Worm (Caenorhabditis elegans) whole organism, midembryonic: ENCODE data around the gene C11D2.4.

Experiments used
- cog-1 ChIP-seq: sonication (generic microtip); optimal IDR thresholded peaks from 2 replicates; lab custom pipeline; 2016; ENCODE audit warnings: missing genetic modification characterization, missing compliant biosample characterization
- flt-1 ChIP-seq: fragments of 200-800 bp; sonication (Bioruptor generic); IDR thresholded peaks from 2 replicates; pipeline ENCODE4 v1.3.6; 2022; ENCODE audit warnings: missing genetic modification characterization, missing compliant biosample characterization
- klf-2 ChIP-seq: fragments of 200-800 bp; sonication (Bioruptor generic); conservative IDR thresholded peaks from 2 replicates; pipeline ENCODE4 v1.3.6; 2022; ENCODE audit warnings: missing genetic modification reagents, missing genetic modification characterization, missing compliant biosample characterization
- med-1 ChIP-seq: sonication (generic microtip); optimal IDR thresholded peaks from 2 replicates; lab custom pipeline; 2017; ENCODE audit warnings: missing genetic modification characterization, mild to moderate bottlenecking, missing compliant biosample characterization, antibody characterized with exemption, missing genetic modification reagents; ENCODE audit not compliant: insufficient read depth
- ref-1 ChIP-seq: fragments of 200-800 bp; sonication (Bioruptor generic); conservative IDR thresholded peaks from 2 replicates; pipeline ENCODE4 v1.3.6; 2022; ENCODE audit warnings: missing genetic modification reagents, missing genetic modification characterization, missing compliant biosample characterization
- tab-1 ChIP-seq: fragments of 200-800 bp; sonication (Bioruptor generic); IDR thresholded peaks from 2 replicates; pipeline ENCODE4 v1.3.6; 2022; ENCODE audit warnings: missing genetic modification characterization, missing compliant biosample characterization
- ztf-23 ChIP-seq: fragments of 200-800 bp; sonication (Bioruptor generic); IDR thresholded peaks from 2 replicates; pipeline ENCODE4 v1.3.6; 2022; ENCODE audit warnings: missing genetic modification reagents, missing genetic modification characterization, missing compliant biosample characterization
- ztf-29 ChIP-seq: fragments of 200-800 bp; sonication (Bioruptor generic); IDR thresholded peaks from 2 replicates; pipeline ENCODE4 v1.3.6; 2022; ENCODE audit warnings: missing genetic modification reagents, missing genetic modification characterization, missing compliant biosample characterization

DNA sequence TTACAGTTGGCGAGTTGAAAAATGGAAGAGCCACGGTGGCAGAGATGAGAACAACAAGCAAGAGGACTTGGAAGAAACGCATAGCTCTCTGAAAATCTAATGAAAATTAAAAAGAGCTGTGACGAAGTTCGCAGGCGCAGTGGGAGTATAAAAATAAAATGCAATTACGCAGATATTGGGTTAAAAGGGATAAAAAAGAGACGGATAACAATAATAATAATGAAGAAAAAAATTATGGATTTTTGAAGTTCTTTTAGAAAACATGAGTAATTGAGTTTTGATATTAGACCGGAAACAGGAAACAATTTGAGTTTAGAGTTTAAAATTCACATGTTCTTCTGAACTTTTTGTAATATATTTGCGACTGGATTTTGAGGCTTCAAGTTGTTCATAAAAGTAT is 44.5 kb downstream of the C11D2.4 start, which contains the start of gene M03D4.3:
- TF ChIP-seq ref-1 (no peak), flt-1 (no peak), cog-1 (tag; lab: Kevin White, UChicago) (no peak), ztf-29 (GFP tag; lab: Robert Waterston, UW) (no peak), ztf-23 (GFP tag; lab: Robert Waterston, UW) (no peak), med-1 (GFP tag; lab: Kevin White, UChicago) (no peak), klf-2 (no peak), tab-1 (GFP tag; lab: Robert Waterston, UW) (no peak)
